Worm (Caenorhabditis elegans): Measurements from ENCODE around the gene F19B6.1.

ce11 chrIV:12301161-12301560, 34.7 kb downstream of the F19B6.1 start, which contains the start of gene oac-59:
- TF ChIP-seq skn-1 (tag; optimal IDR thresholded peaks at IDR 0.05) (no peak), elt-2 (tag; optimal IDR thresholded peaks at IDR 0.05) (no peak), nhr-43 (tag; optimal IDR thresholded peaks at IDR 0.05; ENCODE audit: poor library complexity, severe bottlenecking) (no peak), elt-1 (tag; optimal IDR thresholded peaks at IDR 0.05) (no peak), ztf-11 (tag; optimal IDR thresholded peaks at IDR 0.05) (no peak), pqm-1 (tag; optimal IDR thresholded peaks at IDR 0.05) (no peak), nhr-28 (tag; optimal IDR thresholded peaks at IDR 0.05) (no peak), nhr-25 (tag; optimal IDR thresholded peaks at IDR 0.05) (no peak), fkh-10 (GFP tag; optimal IDR thresholded peaks at IDR 0.05) (no peak), fos-1 (tag; optimal IDR thresholded peaks at IDR 0.05) (no peak)
